Worm (Caenorhabditis elegans): ENCODE data around the gene pmp-3.

The pmp-3 gene

DNA sequence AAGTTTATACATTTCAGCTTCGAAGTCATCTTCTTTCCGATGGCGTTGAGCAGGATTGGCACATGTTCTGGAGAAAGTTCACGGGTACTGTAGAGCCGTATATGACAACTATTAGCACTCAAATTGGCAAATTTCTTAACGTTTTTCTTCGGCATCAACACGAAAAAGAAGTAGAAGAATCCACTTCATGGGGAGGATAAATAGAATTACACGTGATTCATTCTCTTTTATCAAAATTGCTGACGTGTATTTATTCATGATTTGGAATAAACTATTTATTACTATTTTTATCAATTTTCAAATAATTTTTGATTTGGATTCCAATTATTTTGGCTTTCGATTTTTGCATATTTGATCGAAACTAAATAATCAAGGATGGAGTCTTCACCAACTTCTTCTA, 19.2 kb downstream of the pmp-3 start, which contains the start of gene C47E8.1 (continued):
- TF ChIP-seq egl-44 (GFP tag; IDR thresholded peaks at IDR 0.05) (no peak), D2030.7 (GFP tag; IDR thresholded peaks at IDR 0.05) (no peak), hmg-1.2 (GFP tag; IDR thresholded peaks at IDR 0.05) (no peak), cebp-1 (GFP tag; IDR thresholded peaks at IDR 0.05) (no peak), cebp-1 (tag; optimal IDR thresholded peaks at IDR 0.05) (no peak), Y67H2A.10 (GFP tag; conservative IDR thresholded peaks at IDR 0.05) (no peak), ceh-79 (tag; optimal IDR thresholded peaks at IDR 0.05) (no peak)

DNA sequence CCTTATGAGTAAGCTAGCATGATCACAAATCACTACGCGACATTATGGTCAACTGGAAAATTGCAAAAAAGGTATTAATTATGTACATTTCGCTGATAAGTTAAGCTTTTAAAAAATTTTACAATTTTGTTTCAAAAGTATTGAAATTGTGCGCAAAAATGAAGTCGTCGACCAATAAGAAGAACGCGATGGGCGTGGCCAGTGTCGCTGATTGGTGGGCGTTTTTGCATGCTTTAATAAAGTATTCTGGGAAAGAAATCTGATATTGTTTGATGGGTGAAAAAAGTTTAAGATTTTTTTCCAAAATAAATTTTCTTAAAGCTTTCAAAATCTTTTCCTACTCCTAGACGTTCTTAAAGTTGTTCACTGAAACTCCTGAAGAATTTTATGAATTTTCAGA, 31.8 kb downstream of the pmp-3 start:
- TF ChIP-seq ztf-3 (GFP tag; optimal IDR thresholded peaks at IDR 0.05) (no peak), ccch-3 (GFP tag; optimal IDR thresholded peaks at IDR 0.05) (no peak), dpff-1 (tag; optimal IDR thresholded peaks at IDR 0.05) (no peak), K11D2.4 (GFP tag; IDR thresholded peaks at IDR 0.05) (no peak), mxl-1 (tag; optimal IDR thresholded peaks at IDR 0.05) (no peak), efl-1 (GFP tag; optimal IDR thresholded peaks at IDR 0.05) (no peak), Y53G8AR.9 (GFP tag; conservative IDR thresholded peaks at IDR 0.05) (no peak), ztf-6 (GFP tag; IDR thresholded peaks at IDR 0.05) (no peak), nhr-120 (GFP tag; IDR thresholded peaks at IDR 0.05) (no peak)

DNA sequence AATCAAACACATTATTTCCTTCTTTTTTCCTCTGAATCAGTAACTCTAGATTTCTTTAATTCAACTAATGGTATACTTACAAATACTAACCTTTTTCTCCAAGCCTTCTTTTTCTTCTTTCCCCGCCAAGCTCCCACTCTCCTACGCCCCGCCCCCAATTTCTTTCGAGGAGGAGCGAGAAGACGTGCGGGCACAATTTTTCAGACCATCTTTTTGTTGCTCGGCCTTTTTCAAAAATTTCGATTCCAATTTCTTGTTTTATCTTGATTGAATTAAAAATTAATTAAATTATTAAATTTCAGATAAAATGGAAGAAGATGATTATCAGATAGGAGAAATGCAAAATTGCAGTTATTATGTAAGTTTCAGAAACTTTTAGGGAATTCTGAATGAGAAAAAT, 33.5 kb downstream of the pmp-3 start, which contains the start of gene C47E8.3:
TSS of gene C47E8.3 (plus strand) at position 301 of the 400 bp plus-strand sequence.
- TF ChIP-seq sptf-2 (GFP tag; optimal IDR thresholded peaks at IDR 0.05) (no peak), nhr-80 (tag; optimal IDR thresholded peaks at IDR 0.05) (no peak), cebp-2 (GFP tag; IDR thresholded peaks at IDR 0.05) (no peak), Y79H2A.3 (GFP tag; conservative IDR thresholded peaks at IDR 0.05) (no peak), ztf-22 (GFP tag; optimal IDR thresholded peaks at IDR 0.05) (no peak), sea-2 (GFP tag; IDR thresholded peaks at IDR 0.05) (no peak), ceh-79 (tag; optimal IDR thresholded peaks at IDR 0.05) (no peak), B0261.1 (tag; optimal IDR thresholded peaks at IDR 0.05) (no peak), Y53F4B.3 (GFP tag; IDR thresholded peaks at IDR 0.05) (no peak), madf-8 (GFP tag; conservative IDR thresholded peaks at IDR 0.05) (no peak), atf-7 (tag; optimal IDR thresholded peaks at IDR 0.05) (no peak), nhr-27 (tag; optimal IDR thresholded peaks at IDR 0.05) (no peak), dpl-1 (GFP tag; optimal IDR thresholded peaks at IDR 0.05) (no peak), let-607 (tag; optimal IDR thresholded peaks at IDR 0.05) (no peak), gei-17 (GFP tag; optimal IDR thresholded peaks at IDR 0.05) (no peak), ceh-40 (GFP tag; IDR thresholded peaks at IDR 0.05) (no peak), ztf-6 (GFP tag; IDR thresholded peaks at IDR 0.05) (no peak), ceh-91 (GFP tag; IDR thresholded peaks at IDR 0.05) (no peak), F10E7.11 (tag; optimal IDR thresholded peaks at IDR 0.05) (no peak)

- TF ChIP-seq zfh-2 (GFP tag; conservative IDR thresholded peaks at IDR 0.05) (no peak), Y79H2A.3 (GFP tag; conservative IDR thresholded peaks at IDR 0.05) (no peak), nhr-90 (tag; optimal IDR thresholded peaks at IDR 0.05) (no peak), Y67H2A.10 (GFP tag; conservative IDR thresholded peaks at IDR 0.05) (no peak), attf-5 (GFP tag; optimal IDR thresholded peaks at IDR 0.05) (no peak), mxl-1 (tag; optimal IDR thresholded peaks at IDR 0.05) (no peak), nfya-2 (GFP tag; IDR thresholded peaks at IDR 0.05) (no peak), ZK185.1 (tag; optimal IDR thresholded peaks at IDR 0.05; ENCODE audit: poor library complexity, severe bottlenecking) (no peak), lir-1 (GFP tag; conservative IDR thresholded peaks at IDR 0.05) (no peak), rec-8 (tag; optimal IDR thresholded peaks at IDR 0.05) (no peak), sdz-38 (tag; optimal IDR thresholded peaks at IDR 0.05) (no peak)
Observed at ce11 chrV:14682870-14683269, 36.3 kb downstream of the pmp-3 start.

All from whole organism, young adult.